Worm (Caenorhabditis elegans) whole organism, L3 larva: ENCODE data around the gene F44B9.9.
A peak's percentile ranks its signal among the peaks of the same experiment; 100 is the strongest.

Source experiments
- R02D3.7 ChIP-seq: fragments of 150-350 bp; optimal IDR thresholded peaks from 2 replicates; lab custom pipeline; 2014; ENCODE audit warnings: missing biosample characterization, missing genetic modification characterization
- ZK546.5 ChIP-seq: sonication (generic microtip); optimal IDR thresholded peaks from 2 replicates; lab custom pipeline; 2017; ENCODE audit warnings: missing biosample characterization, missing genetic modification characterization
- aly-2 ChIP-seq: fragments of 150-350 bp; optimal IDR thresholded peaks from 2 replicates; lab custom pipeline; 2014; ENCODE audit warnings: missing biosample characterization, missing genetic modification characterization
- ama-1 ChIP-seq: fragments of 150-350 bp; optimal IDR thresholded peaks from 2 replicates; lab custom pipeline; 2018
- ceh-16 ChIP-seq: sonication (generic microtip); optimal IDR thresholded peaks from 2 replicates; lab custom pipeline; 2017; ENCODE audit warnings: missing biosample characterization, missing genetic modification characterization
- ceh-28 ChIP-seq: fragments of 150-350 bp; optimal IDR thresholded peaks from 2 replicates; lab custom pipeline; 2014; ENCODE audit warnings: missing biosample characterization, missing genetic modification reagents, missing genetic modification characterization
- ceh-82 ChIP-seq: fragments of 150-350 bp; optimal IDR thresholded peaks from 2 replicates; lab custom pipeline; 2014; ENCODE audit warnings: missing biosample characterization, missing genetic modification characterization
- ceh-9 ChIP-seq: sonication (generic microtip); optimal IDR thresholded peaks from 2 replicates; lab custom pipeline; 2018; ENCODE audit warnings: missing biosample characterization, missing genetic modification characterization
- daf-12 ChIP-seq: fragments of 150-350 bp; optimal IDR thresholded peaks from 2 replicates; lab custom pipeline; 2014; ENCODE audit warnings: missing biosample characterization, missing genetic modification reagents, missing genetic modification characterization
- egl-27 ChIP-seq: sonication (generic microtip); optimal IDR thresholded peaks from 4 replicates; lab custom pipeline; 2017; ENCODE audit warnings: missing biosample characterization, missing genetic modification reagents, missing genetic modification characterization
- egl-5 ChIP-seq: fragments of 150-350 bp; optimal IDR thresholded peaks from 2 replicates; lab custom pipeline; 2017; ENCODE audit warnings: missing biosample characterization, missing genetic modification reagents, missing genetic modification characterization, inconsistent platforms
- elt-1 ChIP-seq: fragments of 150-350 bp; optimal IDR thresholded peaks from 2 replicates; lab custom pipeline; 2014; ENCODE audit warnings: missing biosample characterization, missing genetic modification characterization
- elt-2 ChIP-seq: sonication (generic microtip); optimal IDR thresholded peaks from 2 replicates; lab custom pipeline; 2016; ENCODE audit warnings: missing genetic modification reagents, mild to moderate bottlenecking, missing genetic modification characterization, missing compliant biosample characterization
- elt-3 ChIP-seq, 3 experiments: fragments of 150-350 bp in 1 of 3; sonication (generic microtip) in 2 of 3; optimal IDR thresholded peaks; 2 replicates in 2 of 3; 4 replicates in 1 of 3; lab custom pipeline; 2014 to 2017; ENCODE audit warnings: missing biosample characterization in 3 of 3, missing genetic modification characterization in 3 of 3
- eor-1 ChIP-seq, 2 experiments: fragments of 150-350 bp; optimal IDR thresholded peaks; 2 replicates each; lab custom pipeline; 2014 to 2018; ENCODE audit warnings: missing biosample characterization in 2 of 2, missing genetic modification characterization in 2 of 2
- fkh-10 ChIP-seq: sonication (generic microtip); optimal IDR thresholded peaks from 2 replicates; lab custom pipeline; 2017; ENCODE audit warnings: missing biosample characterization, missing genetic modification reagents, missing genetic modification characterization
- fkh-2 ChIP-seq: fragments of 150-350 bp; optimal IDR thresholded peaks from 2 replicates; lab custom pipeline; 2014; ENCODE audit warnings: missing biosample characterization, missing genetic modification reagents, missing genetic modification characterization
- fos-1 ChIP-seq: fragments of 150-350 bp; optimal IDR thresholded peaks from 2 replicates; lab custom pipeline; 2014; ENCODE audit warnings: missing biosample characterization, missing genetic modification characterization
- hmg-11 ChIP-seq: sonication (generic microtip); optimal IDR thresholded peaks from 2 replicates; lab custom pipeline; 2016; ENCODE audit warnings: missing genetic modification characterization, missing compliant biosample characterization
- jun-1 ChIP-seq: fragments of 150-350 bp; optimal IDR thresholded peaks from 2 replicates; lab custom pipeline; 2014; ENCODE audit warnings: missing biosample characterization, missing genetic modification reagents, missing genetic modification characterization
- lin-15B ChIP-seq: fragments of 150-350 bp; optimal IDR thresholded peaks from 2 replicates; lab custom pipeline; 2014; ENCODE audit warnings: missing biosample characterization, missing genetic modification characterization
- lin-39 ChIP-seq: fragments of 150-350 bp; optimal IDR thresholded peaks from 2 replicates; lab custom pipeline; 2018; ENCODE audit warnings: missing biosample characterization, missing genetic modification reagents, missing genetic modification characterization
- lsy-12 ChIP-seq: sonication (generic microtip); optimal IDR thresholded peaks from 2 replicates; lab custom pipeline; 2016; ENCODE audit warnings: mild to moderate bottlenecking, missing genetic modification characterization, missing compliant biosample characterization
- mdl-1 ChIP-seq: fragments of 150-350 bp; optimal IDR thresholded peaks from 2 replicates; lab custom pipeline; 2014; ENCODE audit warnings: missing biosample characterization, missing genetic modification characterization
- mml-1 ChIP-seq: fragments of 150-350 bp; sonication (generic microtip); optimal IDR thresholded peaks from 3 replicates; lab custom pipeline; 2014; ENCODE audit warnings: missing biosample characterization, missing genetic modification characterization
- nfya-1 ChIP-seq: sonication (generic microtip); optimal IDR thresholded peaks from 2 replicates; lab custom pipeline; 2017; ENCODE audit warnings: missing genetic modification characterization, mild to moderate bottlenecking, missing compliant biosample characterization, antibody characterized with exemption, moderate library complexity; ENCODE audit not compliant: insufficient read depth
- nhr-11 ChIP-seq: fragments of 150-350 bp; optimal IDR thresholded peaks from 2 replicates; lab custom pipeline; 2014; ENCODE audit warnings: missing biosample characterization, missing genetic modification characterization
- nhr-12 ChIP-seq: fragments of 150-350 bp; optimal IDR thresholded peaks from 2 replicates; lab custom pipeline; 2014; ENCODE audit warnings: missing biosample characterization, missing genetic modification characterization
- nhr-23 ChIP-seq: fragments of 150-350 bp; optimal IDR thresholded peaks from 2 replicates; lab custom pipeline; 2014; ENCODE audit warnings: missing biosample characterization, missing genetic modification reagents, missing genetic modification characterization
- nhr-237 ChIP-seq: fragments of 150-350 bp; optimal IDR thresholded peaks from 2 replicates; lab custom pipeline; 2014; ENCODE audit warnings: missing biosample characterization, missing genetic modification characterization
- nhr-25 ChIP-seq: sonication (generic microtip); optimal IDR thresholded peaks from 2 replicates; lab custom pipeline; 2017; ENCODE audit warnings: missing biosample characterization, missing genetic modification characterization
- nhr-28 ChIP-seq: fragments of 150-350 bp; optimal IDR thresholded peaks from 2 replicates; lab custom pipeline; 2014; ENCODE audit warnings: missing biosample characterization, missing genetic modification characterization
- nhr-43 ChIP-seq: sonication (generic microtip); optimal IDR thresholded peaks from 2 replicates; lab custom pipeline; 2016; ENCODE audit warnings: mild to moderate bottlenecking, missing genetic modification characterization, missing compliant biosample characterization; ENCODE audit not compliant: poor library complexity, severe bottlenecking
- nhr-67 ChIP-seq: fragments of 150-350 bp; optimal IDR thresholded peaks from 2 replicates; lab custom pipeline; 2014; ENCODE audit warnings: missing biosample characterization, missing genetic modification characterization
- nhr-76 ChIP-seq: fragments of 150-350 bp; sonication (generic microtip); optimal IDR thresholded peaks from 5 replicates; lab custom pipeline; 2014; ENCODE audit warnings: missing biosample characterization, missing genetic modification characterization
- nhr-77 ChIP-seq: fragments of 150-350 bp; optimal IDR thresholded peaks from 2 replicates; lab custom pipeline; 2014; ENCODE audit warnings: missing biosample characterization, missing genetic modification characterization
- pha-4 ChIP-seq: fragments of 150-350 bp; optimal IDR thresholded peaks from 2 replicates; lab custom pipeline; 2014; ENCODE audit warnings: missing biosample characterization, missing genetic modification reagents, missing genetic modification characterization
- pqm-1 ChIP-seq: fragments of 150-350 bp; optimal IDR thresholded peaks from 2 replicates; lab custom pipeline; 2017; ENCODE audit warnings: missing biosample characterization, missing genetic modification characterization, inconsistent platforms
- sea-2 ChIP-seq: fragments of 150-350 bp; sonication (generic microtip); optimal IDR thresholded peaks from 4 replicates; lab custom pipeline; 2014; ENCODE audit warnings: missing biosample characterization, missing genetic modification reagents, missing genetic modification characterization
- skn-1 ChIP-seq: fragments of 150-350 bp; optimal IDR thresholded peaks from 2 replicates; lab custom pipeline; 2014; ENCODE audit warnings: missing biosample characterization, missing genetic modification characterization
- snpc-4 ChIP-seq: fragments of 150-350 bp; optimal IDR thresholded peaks from 2 replicates; lab custom pipeline; 2014; ENCODE audit warnings: missing biosample characterization, missing genetic modification characterization
- tbx-2 ChIP-seq: sonication (generic microtip); optimal IDR thresholded peaks from 2 replicates; lab custom pipeline; 2016; ENCODE audit warnings: mild to moderate bottlenecking, missing genetic modification characterization, missing compliant biosample characterization
- unc-39 ChIP-seq: sonication (generic microtip); optimal IDR thresholded peaks from 4 replicates; lab custom pipeline; 2017; ENCODE audit warnings: missing biosample characterization, missing genetic modification characterization
- unc-62 ChIP-seq: fragments of 150-350 bp; sonication (generic microtip); optimal IDR thresholded peaks from 4 replicates; lab custom pipeline; 2014; ENCODE audit warnings: missing biosample characterization, missing genetic modification reagents, missing genetic modification characterization
- zag-1 ChIP-seq: fragments of 150-350 bp; optimal IDR thresholded peaks from 2 replicates; lab custom pipeline; 2014; ENCODE audit warnings: missing biosample characterization, missing genetic modification characterization
- ztf-11 ChIP-seq: fragments of 150-350 bp; optimal IDR thresholded peaks from 2 replicates; lab custom pipeline; 2014; ENCODE audit warnings: missing biosample characterization, missing genetic modification characterization
- ztf-4 ChIP-seq: fragments of 150-350 bp; optimal IDR thresholded peaks from 2 replicates; lab custom pipeline; 2014; ENCODE audit warnings: missing biosample characterization, missing genetic modification characterization

Gene F44B9.9

DNA sequence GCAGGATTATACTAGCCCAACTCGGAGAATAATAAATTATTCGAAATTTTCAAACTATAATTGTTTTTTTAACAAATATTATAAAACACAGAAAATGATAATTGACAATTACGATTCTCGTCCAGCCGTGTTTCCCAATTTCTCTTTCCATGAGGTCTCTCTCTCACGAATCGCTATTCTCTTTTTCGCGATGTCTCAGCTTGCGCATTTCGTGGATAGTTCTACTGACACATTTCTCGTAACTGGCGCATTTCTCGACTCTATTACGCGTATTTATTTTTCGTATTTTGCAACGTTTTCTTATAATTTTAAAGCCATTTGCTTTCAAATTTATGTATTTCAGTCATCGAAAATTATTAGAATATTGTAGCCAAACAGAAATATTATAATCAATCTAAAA is 12.9 kb upstream of the F44B9.9 start:
- peak; percentile 53 for TF ChIP-seq ama-1 (lab: Kevin White, UChicago)
- TF ChIP-seq nhr-11 (tag; lab: Kevin White, UChicago) = peak; percentile 97
- TF ChIP-seq elt-2 (tag; lab: Kevin White, UChicago) = peak; percentile 93
- no peak for TF ChIP-seq aly-2 (tag; lab: Kevin White, UChicago)
- peak; percentile 89 for TF ChIP-seq nhr-77 (tag; lab: Kevin White, UChicago)
- TF ChIP-seq snpc-4 = peak; percentile 95
- peak; percentile 49 for TF ChIP-seq zag-1
- TF ChIP-seq pha-4 (tag; lab: Kevin White, UChicago) = peak; percentile 100
- TF ChIP-seq ceh-16 (tag; lab: Kevin White, UChicago) = peak; percentile 69
- peak; percentile 44 for TF ChIP-seq nhr-67 (tag; lab: Kevin White, UChicago)
- TF ChIP-seq nhr-28 (tag; lab: Kevin White, UChicago) = no peak
- no peak for TF ChIP-seq nhr-237
- peak; percentile 96 for TF ChIP-seq nfya-1 (tag; lab: Kevin White, UChicago)
- TF ChIP-seq eor-1 (tag; optimal IDR thresholded peaks at IDR 0.05; lab: Kevin White, UChicago) = peak in 1 of 2 experiments; percentile 14
- TF ChIP-seq elt-3 (tag; optimal IDR thresholded peaks at IDR 0.05; lab: Kevin White, UChicago) = peak in 1 of 3 experiments; percentile 98
- TF ChIP-seq pqm-1 (tag; lab: Kevin White, UChicago) = peak; percentile 96
- no peak for TF ChIP-seq fkh-2
- TF ChIP-seq nhr-43 = peak; percentile 97
- TF ChIP-seq ceh-9 (tag; lab: Kevin White, UChicago) = no peak
- TF ChIP-seq lin-39 = peak; percentile 98
- TF ChIP-seq elt-1 (tag; lab: Kevin White, UChicago) = peak; percentile 82
- TF ChIP-seq fos-1 (tag; lab: Kevin White, UChicago) = peak; percentile 93
- peak; percentile 97 for TF ChIP-seq jun-1 (tag; lab: Kevin White, UChicago)
- peak; percentile 93 for TF ChIP-seq ceh-28
- peak; percentile 96 for TF ChIP-seq unc-62 (GFP tag; lab: Kevin White, UChicago)
- no peak for TF ChIP-seq unc-39 (tag; lab: Kevin White, UChicago)
- TF ChIP-seq tbx-2 (tag; lab: Kevin White, UChicago) = peak; percentile 87
- no peak for TF ChIP-seq nhr-12
- peak; percentile 96 for TF ChIP-seq egl-27
- peak; percentile 95 for TF ChIP-seq R02D3.7 (tag; lab: Kevin White, UChicago)
- peak; percentile 21 for TF ChIP-seq daf-12
- peak; percentile 81 for TF ChIP-seq ztf-4 (tag; lab: Kevin White, UChicago)
- peak; percentile 79 for TF ChIP-seq nhr-76 (tag; lab: Kevin White, UChicago)
- peak; percentile 96 for TF ChIP-seq hmg-11 (tag; lab: Kevin White, UChicago)
- peak; percentile 82 for TF ChIP-seq egl-5 (tag; lab: Kevin White, UChicago)
- TF ChIP-seq ZK546.5 (tag; lab: Kevin White, UChicago) = peak; percentile 66
- TF ChIP-seq mdl-1 = peak; percentile 72
- peak; percentile 57 for TF ChIP-seq ztf-11 (tag; lab: Kevin White, UChicago)
- TF ChIP-seq lin-15B (tag; lab: Kevin White, UChicago) = peak; percentile 99
- TF ChIP-seq lsy-12 (tag; lab: Kevin White, UChicago) = peak; percentile 98
- peak; percentile 96 for TF ChIP-seq nhr-25
- TF ChIP-seq skn-1 (tag; lab: Kevin White, UChicago) = peak; percentile 92
- TF ChIP-seq fkh-10 (GFP tag; lab: Kevin White, UChicago) = peak; percentile 96
- peak; percentile 92 for TF ChIP-seq ceh-82
- no peak for TF ChIP-seq mml-1 (tag; lab: Kevin White, UChicago)
- TF ChIP-seq nhr-23 (tag; lab: Kevin White, UChicago) = peak; percentile 97
- no peak for TF ChIP-seq sea-2 (GFP tag; lab: Kevin White, UChicago)
